Fruit fly (Drosophila melanogaster) whole organism, embryonic: ENCODE results near the gene CG31098.

Experiments used
- ATbp ChIP-seq: fragments of 200-800 bp; sonication (Bioruptor generic); optimal IDR thresholded peaks from 2 replicates; lab custom pipeline; 2017; ENCODE audit warnings: missing biosample characterization, mild to moderate bottlenecking, missing genetic modification characterization, missing genetic modification reagents
- Blimp-1 ChIP-seq: fragments of 200-800 bp; sonication (Bioruptor generic); optimal IDR thresholded peaks from 3 replicates; lab custom pipeline; 2018; ENCODE audit warnings: missing biosample characterization, missing genetic modification characterization, mild to moderate bottlenecking, moderate library complexity, missing genetic modification reagents
- CG11696 ChIP-seq: fragments of 200-800 bp; sonication (Bioruptor generic); IDR thresholded peaks from 2 replicates; pipeline ENCODE4 v1.3.6; 2022; ENCODE audit warnings: missing biosample characterization, missing genetic modification characterization
- CG13287 ChIP-seq: fragments of 200-800 bp; sonication (Bioruptor generic); IDR thresholded peaks from 2 replicates; pipeline ENCODE4 v1.3.6; 2022; ENCODE audit warnings: missing biosample characterization, missing genetic modification characterization; ENCODE audit not compliant: partially characterized antibody
- CG14667 ChIP-seq: fragments of 200-800 bp; sonication (Bioruptor generic); IDR thresholded peaks from 2 replicates; pipeline ENCODE4 v1.3.6; 2022; ENCODE audit warnings: missing biosample characterization, missing genetic modification characterization
- CG17361 ChIP-seq: fragments of 200-800 bp; sonication (Bioruptor generic); IDR thresholded peaks from 3 replicates; pipeline ENCODE4 v1.3.6; 2022; ENCODE audit warnings: missing biosample characterization, missing genetic modification characterization
- CG17802 ChIP-seq: fragments of 200-800 bp; sonication (Bioruptor generic); optimal IDR thresholded peaks from 2 replicates; lab custom pipeline; 2018; ENCODE audit warnings: missing biosample characterization, mild to moderate bottlenecking, missing genetic modification characterization, moderate library complexity
- CG18011 ChIP-seq: fragments of 200-800 bp; sonication (Bioruptor generic); optimal IDR thresholded peaks from 2 replicates; lab custom pipeline; 2017; ENCODE audit warnings: missing biosample characterization, missing genetic modification characterization, mild to moderate bottlenecking, moderate library complexity, missing genotype
- CG18764 ChIP-seq: fragments of 200-800 bp; sonication (Bioruptor generic); optimal IDR thresholded peaks from 3 replicates; lab custom pipeline; 2016; ENCODE audit warnings: missing biosample characterization, missing genetic modification characterization
- CG42726 ChIP-seq: fragments of 200-800 bp; sonication (Bioruptor generic); IDR thresholded peaks from 2 replicates; pipeline ENCODE4 v1.3.6; 2022; ENCODE audit warnings: missing biosample characterization, missing genetic modification characterization; ENCODE audit not compliant: partially characterized antibody
- CG4282 ChIP-seq: fragments of 200-800 bp; sonication (Bioruptor generic); optimal IDR thresholded peaks from 2 replicates; lab custom pipeline; 2016; ENCODE audit warnings: missing biosample characterization, missing genetic modification characterization
- CG4404 ChIP-seq: fragments of 200-800 bp; sonication (Bioruptor generic); IDR thresholded peaks from 2 replicates; pipeline ENCODE4 v1.3.6; 2022; ENCODE audit warnings: missing biosample characterization, missing genetic modification characterization
- CG6175 ChIP-seq: fragments of 200-800 bp; sonication (Bioruptor generic); IDR thresholded peaks from 3 replicates; pipeline ENCODE4 v1.3.6; 2022; ENCODE audit warnings: missing biosample characterization, missing genetic modification characterization
- CG6254 ChIP-seq: fragments of 200-800 bp; sonication (Bioruptor generic); optimal IDR thresholded peaks from 3 replicates; lab custom pipeline; 2017; ENCODE audit warnings: mild to moderate bottlenecking, missing biosample characterization, missing genetic modification reagents, missing genetic modification characterization
- CG7928 ChIP-seq: fragments of 200-800 bp; sonication (Bioruptor generic); optimal IDR thresholded peaks from 2 replicates; lab custom pipeline; 2017; ENCODE audit warnings: missing biosample characterization, mild to moderate bottlenecking, missing genetic modification characterization
- CG8089 ChIP-seq: fragments of 200-800 bp; sonication (Bioruptor generic); optimal IDR thresholded peaks from 3 replicates; lab custom pipeline; 2016; ENCODE audit warnings: missing biosample characterization, missing genetic modification characterization
- CG8765 ChIP-seq: fragments of 200-800 bp; sonication (Bioruptor generic); IDR thresholded peaks from 2 replicates; pipeline ENCODE4 v1.3.6; 2022; ENCODE audit warnings: missing biosample characterization, missing genetic modification characterization
- CG9609 ChIP-seq: fragments of 200-800 bp; sonication (Bioruptor generic); optimal IDR thresholded peaks from 3 replicates; lab custom pipeline; 2016; ENCODE audit warnings: missing biosample characterization, missing genetic modification characterization
- CHES-1-like ChIP-seq: fragments of 200-800 bp; sonication (Bioruptor generic); optimal IDR thresholded peaks from 2 replicates; lab custom pipeline; 2016; ENCODE audit warnings: missing biosample characterization, missing genetic modification characterization
- D ChIP-seq, 2 experiments: fragments of 200-800 bp in 1 of 2; fragments of >200 bp in 1 of 2; sonication (Bioruptor generic) in 1 of 2; optimal IDR thresholded peaks; 2 replicates in 1 of 2; 3 replicates in 1 of 2; lab custom pipeline; 2017; ENCODE audit warnings: mild to moderate bottlenecking in 1 of 2, missing biosample characterization in 1 of 2, missing genetic modification characterization in 1 of 2, missing genetic modification reagents in 1 of 2
- Dek ChIP-seq: fragments of 200-800 bp; sonication (Bioruptor generic); optimal IDR thresholded peaks from 3 replicates; lab custom pipeline; 2019; ENCODE audit warnings: missing biosample characterization, mild to moderate bottlenecking, missing genetic modification characterization, moderate library complexity
- Drgx ChIP-seq: fragments of 200-800 bp; sonication (Bioruptor generic); IDR thresholded peaks from 2 replicates; pipeline ENCODE4 v1.3.6; 2022; ENCODE audit warnings: missing biosample characterization, missing genetic modification characterization
- ERR ChIP-seq: fragments of 200-800 bp; sonication (Bioruptor generic); optimal IDR thresholded peaks from 2 replicates; lab custom pipeline; 2016; ENCODE audit warnings: missing biosample characterization, missing genetic modification characterization
- HmgD ChIP-seq: fragments of 200-800 bp; sonication (Bioruptor generic); optimal IDR thresholded peaks from 3 replicates; lab custom pipeline; 2016; ENCODE audit warnings: missing biosample characterization, missing genetic modification characterization
- Hmr ChIP-seq: fragments of 200-800 bp; sonication (Bioruptor generic); optimal IDR thresholded peaks from 3 replicates; lab custom pipeline; 2017; ENCODE audit warnings: mild to moderate bottlenecking, missing biosample characterization, missing genetic modification reagents, missing genetic modification characterization
- Lhr ChIP-seq: fragments of 200-800 bp; sonication (Bioruptor generic); optimal IDR thresholded peaks from 3 replicates; lab custom pipeline; 2017; ENCODE audit warnings: mild to moderate bottlenecking, missing biosample characterization, missing genetic modification reagents, missing genetic modification characterization
- NC2α ChIP-seq: fragments of 200-800 bp; sonication (Bioruptor generic); optimal IDR thresholded peaks from 2 replicates; lab custom pipeline; 2016; ENCODE audit warnings: missing biosample characterization, missing genetic modification characterization
- Opbp ChIP-seq: fragments of 200-800 bp; sonication (Bioruptor generic); IDR thresholded peaks from 3 replicates; pipeline ENCODE4 v1.3.6; 2022; ENCODE audit warnings: missing biosample characterization, missing genetic modification characterization; ENCODE audit not compliant: partially characterized antibody
- Side ChIP-seq: fragments of 200-800 bp; sonication (Bioruptor generic); optimal IDR thresholded peaks from 2 replicates; lab custom pipeline; 2016; ENCODE audit warnings: missing biosample characterization, missing genetic modification characterization
- Spps ChIP-seq: fragments of 200-800 bp; sonication (Bioruptor generic); optimal IDR thresholded peaks from 2 replicates; lab custom pipeline; 2018; ENCODE audit warnings: missing biosample characterization, mild to moderate bottlenecking, missing genetic modification characterization
- Stat92E ChIP-seq, 3 experiments: fragments of >200 bp in 2 of 3; fragments of 200-800 bp in 1 of 3; sonication (Bioruptor generic) in 1 of 3; optimal IDR thresholded peaks; 2 replicates each; lab custom pipeline; 2017 to 2019; ENCODE audit warnings: missing biosample characterization in 3 of 3, missing genetic modification characterization in 3 of 3, mild to moderate bottlenecking in 1 of 3, moderate library complexity in 1 of 3
- Tbp ChIP-seq: fragments of >200 bp; optimal IDR thresholded peaks from 2 replicates; lab custom pipeline; 2018; ENCODE audit warnings: missing biosample characterization, missing genetic modification characterization
- amos ChIP-seq: fragments of 200-800 bp; sonication (Bioruptor generic); IDR thresholded peaks from 2 replicates; pipeline ENCODE4 v1.3.6; 2022; ENCODE audit warnings: missing biosample characterization, missing genetic modification characterization; ENCODE audit not compliant: partially characterized antibody
- fd102C ChIP-seq: fragments of 200-800 bp; sonication (Bioruptor generic); optimal IDR thresholded peaks from 2 replicates; lab custom pipeline; 2018; ENCODE audit warnings: missing biosample characterization, mild to moderate bottlenecking, missing genetic modification characterization, moderate library complexity
- h ChIP-seq: fragments of >200 bp; optimal IDR thresholded peaks from 2 replicates; lab custom pipeline; 2017
- kni ChIP-seq: fragments of 200-800 bp; sonication (Bioruptor generic); optimal IDR thresholded peaks from 3 replicates; lab custom pipeline; 2017; ENCODE audit warnings: mild to moderate bottlenecking, missing biosample characterization, missing genetic modification reagents, missing genetic modification characterization
- lab ChIP-seq: fragments of 200-800 bp; sonication (Bioruptor generic); optimal IDR thresholded peaks from 3 replicates; lab custom pipeline; 2017; ENCODE audit warnings: missing biosample characterization, missing genetic modification characterization, mild to moderate bottlenecking, moderate library complexity, missing genetic modification reagents
- lilli ChIP-seq: fragments of 200-800 bp; sonication (Bioruptor generic); optimal IDR thresholded peaks from 3 replicates; lab custom pipeline; 2016; ENCODE audit warnings: missing biosample characterization, missing genetic modification characterization
- maf-S ChIP-seq: fragments of 200-800 bp; sonication (Bioruptor generic); optimal IDR thresholded peaks from 2 replicates; lab custom pipeline; 2016; ENCODE audit warnings: missing biosample characterization, missing genetic modification characterization
- mirr ChIP-seq: fragments of 200-800 bp; sonication (Bioruptor generic); optimal IDR thresholded peaks from 3 replicates; lab custom pipeline; 2018; ENCODE audit warnings: missing biosample characterization, mild to moderate bottlenecking, missing genetic modification characterization
- pzg ChIP-seq: fragments of 200-800 bp; sonication (Bioruptor generic); optimal IDR thresholded peaks from 3 replicates; lab custom pipeline; 2018; ENCODE audit warnings: missing biosample characterization, mild to moderate bottlenecking, missing genetic modification characterization, moderate library complexity
- repo ChIP-seq: fragments of 200-800 bp; sonication (Bioruptor generic); optimal IDR thresholded peaks from 2 replicates; lab custom pipeline; 2016; ENCODE audit warnings: missing biosample characterization, missing genetic modification characterization
- run ChIP-seq: fragments of 200-800 bp; sonication (Bioruptor generic); optimal IDR thresholded peaks from 3 replicates; lab custom pipeline; 2018; ENCODE audit warnings: missing biosample characterization, mild to moderate bottlenecking, missing genetic modification characterization
- schlank ChIP-seq: fragments of 200-800 bp; sonication (Bioruptor generic); optimal IDR thresholded peaks from 2 replicates; lab custom pipeline; 2018; ENCODE audit warnings: missing biosample characterization, mild to moderate bottlenecking, missing genetic modification characterization
- tio ChIP-seq: fragments of 200-800 bp; sonication (Bioruptor generic); optimal IDR thresholded peaks from 2 replicates; lab custom pipeline; 2017; ENCODE audit warnings: missing biosample characterization, missing genetic modification characterization, inconsistent platforms
- tll ChIP-seq, 2 experiments: fragments of 200-800 bp in 1 of 2; fragments of >200 bp in 1 of 2; sonication (Bioruptor generic) in 1 of 2; optimal IDR thresholded peaks; 2 replicates each; lab custom pipeline; 2017 to 2019; ENCODE audit warnings: missing biosample characterization in 2 of 2, missing genetic modification characterization in 2 of 2, mild to moderate bottlenecking in 1 of 2, moderate library complexity in 1 of 2
- trh ChIP-seq: fragments of 200-800 bp; sonication (Bioruptor generic); optimal IDR thresholded peaks from 2 replicates; lab custom pipeline; 2016; ENCODE audit warnings: missing biosample characterization, missing genetic modification characterization
- vfl ChIP-seq: fragments of 200-800 bp; sonication (Bioruptor generic); optimal IDR thresholded peaks from 2 replicates; lab custom pipeline; 2016; ENCODE audit warnings: missing biosample characterization, missing genetic modification characterization
- wor ChIP-seq: fragments of 200-800 bp; sonication (Bioruptor generic); IDR thresholded peaks from 2 replicates; pipeline ENCODE4 v1.3.6; 2022; ENCODE audit warnings: missing biosample characterization, missing genetic modification characterization

The CG31098 gene

dm6 chr3R:25265589-25266201, 27.1 kb downstream of the CG31098 start, which contains the start of the genes GlnRS and RIOK2 (continued):
- TF ChIP-seq Opbp (GFP tag; lab: Robert Waterston, UW) = peak; percentile 97
- no peak for TF ChIP-seq Blimp-1 (GFP tag; lab: Kevin White, UChicago)
- peak; percentile 24 for TF ChIP-seq D (optimal IDR thresholded peaks at IDR 0.05; lab: Kevin White, UChicago)
- TF ChIP-seq D (GFP tag; optimal IDR thresholded peaks at IDR 0.05; lab: Kevin White, UChicago) = no peak
- TF ChIP-seq wor = no peak
- TF ChIP-seq CG4282 = no peak
- TF ChIP-seq run (tag; lab: Kevin White, UChicago) = no peak
- peak; percentile 64 for TF ChIP-seq Lhr (GFP tag; lab: Kevin White, UChicago)
- peak; percentile 92 for TF ChIP-seq CG17802
- peak; percentile 35 for TF ChIP-seq ERR (GFP tag; lab: Kevin White, UChicago)
- no peak for TF ChIP-seq CG7928 (GFP tag; lab: Kevin White, UChicago)
- TF ChIP-seq CG42726 = peak; percentile 91
- TF ChIP-seq tll (GFP tag; optimal IDR thresholded peaks at IDR 0.05; lab: Kevin White, UChicago) = no peak
- no peak for TF ChIP-seq CG8765 (GFP tag; lab: Robert Waterston, UW)
- no peak for TF ChIP-seq CG17361 (GFP tag; lab: Robert Waterston, UW)
- no peak for TF ChIP-seq schlank (tag; lab: Kevin White, UChicago)
- peak; percentile 34 for TF ChIP-seq Side (GFP tag; lab: Kevin White, UChicago)
- TF ChIP-seq CG6254 (GFP tag; lab: Kevin White, UChicago) = no peak
- TF ChIP-seq ATbp (GFP tag; lab: Kevin White, UChicago) = no peak
- no peak for TF ChIP-seq CG14667 (GFP tag; lab: Robert Waterston, UW)
- TF ChIP-seq maf-S (GFP tag; lab: Kevin White, UChicago) = no peak
- TF ChIP-seq fd102C = no peak
- TF ChIP-seq kni (GFP tag; lab: Kevin White, UChicago) = no peak
- TF ChIP-seq Hmr (GFP tag; lab: Kevin White, UChicago) = no peak
- no peak for TF ChIP-seq CG18011 (GFP tag; lab: Kevin White, UChicago)
- peak; percentile 99 for TF ChIP-seq CG13287 (GFP tag; lab: Robert Waterston, UW)
- TF ChIP-seq Tbp = peak; percentile 12
- no peak for TF ChIP-seq CG18764 (GFP tag; lab: Kevin White, UChicago)
- TF ChIP-seq vfl (GFP tag; lab: Kevin White, UChicago) = no peak
- TF ChIP-seq NC2α (GFP tag; lab: Kevin White, UChicago) = no peak
- TF ChIP-seq Drgx = no peak
- TF ChIP-seq CG8089 = no peak
- TF ChIP-seq trh = no peak
- peak; percentile 64 for TF ChIP-seq CHES-1-like (GFP tag; lab: Kevin White, UChicago)
- TF ChIP-seq mirr (GFP tag; lab: Kevin White, UChicago) = peak; percentile 6
- peak; percentile 16 for TF ChIP-seq CG9609 (GFP tag; lab: Kevin White, UChicago)
- no peak for TF ChIP-seq repo (GFP tag; lab: Kevin White, UChicago)
- TF ChIP-seq h (lab: Kevin White, UChicago) = no peak
- no peak for TF ChIP-seq Dek (tag; lab: Kevin White, UChicago)
- TF ChIP-seq Spps (tag; lab: Kevin White, UChicago) = no peak
- no peak for TF ChIP-seq CG4404 (GFP tag; lab: Robert Waterston, UW)
- TF ChIP-seq Stat92E (GFP tag; optimal IDR thresholded peaks at IDR 0.05; lab: Kevin White, UChicago) = peak in 1 of 3 experiments; percentile 12
- no peak for TF ChIP-seq lab
- TF ChIP-seq tio (GFP tag; lab: Kevin White, UChicago) = no peak
- TF ChIP-seq lilli (GFP tag; lab: Kevin White, UChicago) = peak; percentile 37
- TF ChIP-seq CG11696 (GFP tag; lab: Robert Waterston, UW) = no peak
- peak; percentile 98 for TF ChIP-seq pzg (GFP tag; lab: Kevin White, UChicago)
- peak; percentile 97 for TF ChIP-seq amos (GFP tag; lab: Robert Waterston, UW)
- TF ChIP-seq CG6175 = no peak
- peak; percentile 50 for TF ChIP-seq HmgD (GFP tag; lab: Kevin White, UChicago)
